Worm (Caenorhabditis elegans) whole organism, L2 larva: ENCODE data around the gene apx-1.

Source experiments
- ama-1 ChIP-seq: fragments of 150-350 bp; optimal IDR thresholded peaks from 2 replicates; lab custom pipeline; 2018; ENCODE audit warnings: inconsistent platforms
- ceh-82 ChIP-seq: fragments of 150-350 bp; optimal IDR thresholded peaks from 2 replicates; lab custom pipeline; 2014; ENCODE audit warnings: missing biosample characterization, missing genetic modification characterization
- crh-2 ChIP-seq: sonication (generic microtip); optimal IDR thresholded peaks from 2 replicates; lab custom pipeline; 2017; ENCODE audit warnings: missing biosample characterization, missing genetic modification characterization
- egl-27 ChIP-seq: sonication (generic microtip); optimal IDR thresholded peaks from 3 replicates; lab custom pipeline; 2017; ENCODE audit warnings: missing biosample characterization, missing genetic modification reagents, missing genetic modification characterization
- lsy-2 ChIP-seq, 2 experiments: fragments of 150-350 bp in 1 of 2; sonication (generic microtip) in 1 of 2; optimal IDR thresholded peaks; 2 replicates each; lab custom pipeline; 2014 to 2017; ENCODE audit warnings: missing biosample characterization in 2 of 2, missing genetic modification characterization in 2 of 2
- nhr-11 ChIP-seq: fragments of 150-350 bp; optimal IDR thresholded peaks from 2 replicates; lab custom pipeline; 2014; ENCODE audit warnings: missing biosample characterization, missing genetic modification characterization
- nhr-237 ChIP-seq: fragments of 150-350 bp; optimal IDR thresholded peaks from 2 replicates; lab custom pipeline; 2014; ENCODE audit warnings: missing biosample characterization, missing genetic modification characterization
- sem-4 ChIP-seq: fragments of 150-350 bp; optimal IDR thresholded peaks from 2 replicates; lab custom pipeline; 2014; ENCODE audit warnings: missing biosample characterization, missing genetic modification reagents, missing genetic modification characterization
- snpc-4 ChIP-seq: fragments of 150-350 bp; optimal IDR thresholded peaks from 2 replicates; lab custom pipeline; 2014; ENCODE audit warnings: missing biosample characterization, missing genetic modification characterization
- unc-39 ChIP-seq: fragments of 150-350 bp; optimal IDR thresholded peaks from 2 replicates; lab custom pipeline; 2014; ENCODE audit warnings: missing biosample characterization, missing genetic modification characterization
- unc-62 ChIP-seq: fragments of 150-350 bp; optimal IDR thresholded peaks from 2 replicates; lab custom pipeline; 2014; ENCODE audit warnings: missing biosample characterization, missing genetic modification reagents, missing genetic modification characterization

DNA sequence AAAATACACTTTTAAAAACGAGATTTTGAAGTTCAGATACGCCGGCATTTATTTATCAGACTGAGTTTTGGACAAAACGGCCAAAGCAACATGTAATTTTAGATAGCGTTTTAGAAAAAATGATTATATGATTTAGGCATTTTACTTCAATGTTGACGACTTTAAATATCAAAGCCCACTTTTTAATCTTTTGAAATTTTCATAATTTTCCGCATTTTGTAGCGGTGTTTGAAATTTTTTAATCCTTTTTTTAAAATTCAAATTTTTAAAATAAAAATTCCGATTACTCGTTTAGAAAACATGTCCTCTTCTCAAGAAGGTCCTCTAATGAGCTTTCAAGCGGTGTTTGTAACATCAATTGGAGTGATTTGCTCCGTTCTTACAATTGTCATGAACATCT is 40.2 kb upstream of the apx-1 start, which contains the start of gene srbc-6:
- TF ChIP-seq ceh-82 (no peak), unc-62 (no peak), nhr-11 (tag; lab: Kevin White, UChicago) (no peak), nhr-237 (tag; lab: Kevin White, UChicago) (no peak), crh-2 (tag; lab: Kevin White, UChicago) (no peak), snpc-4 (tag; lab: Kevin White, UChicago) (no peak), ama-1 (lab: Kevin White, UChicago) (no peak), lsy-2 (tag; optimal IDR thresholded peaks at IDR 0.05; lab: Kevin White, UChicago) (no peak), egl-27 (tag; lab: Kevin White, UChicago) (no peak), unc-39 (tag; lab: Kevin White, UChicago) (no peak), sem-4 (tag; lab: Kevin White, UChicago) (no peak)
